Fruit fly (Drosophila melanogaster): Measurements from ENCODE around the gene jp.

Gene jp

dm6 chr2L:9569588-9570434 lies 3.3 kb upstream of the jp start:
- TF ChIP-seq sage (GFP tag; optimal IDR thresholded peaks at IDR 0.05) (peak; percentile 93), Dif (GFP tag; optimal IDR thresholded peaks at IDR 0.05; ENCODE audit: partially characterized antibody) (no peak), dl (GFP tag; optimal IDR thresholded peaks at IDR 0.05; ENCODE audit: insufficient read depth in 1 of 2, partially characterized antibody in 2 of 2) (no peak), rgr (GFP tag; optimal IDR thresholded peaks at IDR 0.05) (peak; percentile 93), Jra (GFP tag; optimal IDR thresholded peaks at IDR 0.05) (peak; percentile 35), sv (GFP tag; optimal IDR thresholded peaks at IDR 0.05) (peak; percentile 94), lola (GFP tag; optimal IDR thresholded peaks at IDR 0.05) (no peak), CG9705 (GFP tag; optimal IDR thresholded peaks at IDR 0.05) (peak; percentile 82), tai (GFP tag; optimal IDR thresholded peaks at IDR 0.05) (no peak), Hnf4 (GFP tag; optimal IDR thresholded peaks at IDR 0.05) (peak; percentile 73), Sp1 (GFP tag; optimal IDR thresholded peaks at IDR 0.05) (peak; percentile 95), dsf (GFP tag; optimal IDR thresholded peaks at IDR 0.05; ENCODE audit: borderline replicate concordance) (peak; percentile 63), pan (optimal IDR thresholded peaks at IDR 0.05) (no peak), HLH106 (tag; optimal IDR thresholded peaks at IDR 0.05) (peak; percentile 94), Myc (optimal IDR thresholded peaks at IDR 0.05) (no peak), br (GFP tag; optimal IDR thresholded peaks at IDR 0.05) (peak; percentile 90), GATAd (GFP tag; optimal IDR thresholded peaks at IDR 0.05) (no peak), ey (GFP tag; optimal IDR thresholded peaks at IDR 0.05) (peak; percentile 87), usp (GFP tag; optimal IDR thresholded peaks at IDR 0.05) (no peak), brk (GFP tag; optimal IDR thresholded peaks at IDR 0.05) (no peak), CG32264 (GFP tag; optimal IDR thresholded peaks at IDR 0.05) (peak; percentile 61), h (GFP tag; optimal IDR thresholded peaks at IDR 0.05) (peak; percentile 95), OdsH (GFP tag; optimal IDR thresholded peaks at IDR 0.05) (peak; percentile 95), Mio (GFP tag; optimal IDR thresholded peaks at IDR 0.05) (peak; percentile 61), Rel (GFP tag; optimal IDR thresholded peaks at IDR 0.05) (peak; percentile 88), Rel (tag; optimal IDR thresholded peaks at IDR 0.05) (peak; percentile 55), Dfd (GFP tag; optimal IDR thresholded peaks at IDR 0.05) (peak; percentile 95), CrebA (GFP tag; optimal IDR thresholded peaks at IDR 0.05; ENCODE audit: borderline replicate concordance) (peak; percentile 78), woc (GFP tag; optimal IDR thresholded peaks at IDR 0.05) (peak; percentile 85), Abd-B (GFP tag; optimal IDR thresholded peaks at IDR 0.05) (no peak), foxo (GFP tag; optimal IDR thresholded peaks at IDR 0.05) (peak; percentile 70 to 90), dmrt93B (GFP tag; optimal IDR thresholded peaks at IDR 0.05) (peak; percentile 91), Vsx2 (GFP tag; optimal IDR thresholded peaks at IDR 0.05; ENCODE audit: partially characterized antibody) (no peak), psq (GFP tag; optimal IDR thresholded peaks at IDR 0.05) (peak; percentile 93), jim (GFP tag; optimal IDR thresholded peaks at IDR 0.05) (no peak), fru (GFP tag; optimal IDR thresholded peaks at IDR 0.05) (peak; percentile 94), Hr78 (GFP tag; optimal IDR thresholded peaks at IDR 0.05) (no peak), N (GFP tag; optimal IDR thresholded peaks at IDR 0.05) (no peak), Hr83 (GFP tag; optimal IDR thresholded peaks at IDR 0.05; ENCODE audit: poor library complexity, severe bottlenecking) (no peak)

dm6 chr2L:9569131-9569530 lies 2.6 kb upstream of the jp start:
- TF ChIP-seq dl (GFP tag; optimal IDR thresholded peaks at IDR 0.05; ENCODE audit: insufficient read depth in 1 of 2, partially characterized antibody in 2 of 2) (no peak), psq (GFP tag; optimal IDR thresholded peaks at IDR 0.05) (no peak), Dfd (GFP tag; optimal IDR thresholded peaks at IDR 0.05) (no peak)

All from whole organism, wandering third instar larva.